Worm (Caenorhabditis elegans) whole organism, mixed stage, embryonic: ENCODE data around the gene cwp-5.

Source experiments
- elt-1 ChIP-seq: sonication (generic microtip); optimal IDR thresholded peaks from 2 replicates; lab custom pipeline; 2017; ENCODE audit warnings: missing genetic modification characterization, mild to moderate bottlenecking, missing compliant biosample characterization, antibody characterized with exemption, moderate library complexity, borderline replicate concordance; ENCODE audit not compliant: insufficient read depth
- lin-13 ChIP-seq: fragments of 150-350 bp; optimal IDR thresholded peaks from 2 replicates; lab custom pipeline; 2014; ENCODE audit warnings: missing biosample characterization, missing genetic modification characterization
- lsy-2 ChIP-seq: fragments of 150-350 bp; optimal IDR thresholded peaks from 2 replicates; lab custom pipeline; 2014; ENCODE audit warnings: missing biosample characterization, missing genetic modification characterization
- nhr-28 ChIP-seq: fragments of 150-350 bp; optimal IDR thresholded peaks from 2 replicates; lab custom pipeline; 2014; ENCODE audit warnings: missing biosample characterization, missing genetic modification characterization
- unc-39 ChIP-seq: fragments of 150-350 bp; optimal IDR thresholded peaks from 2 replicates; lab custom pipeline; 2014; ENCODE audit warnings: missing biosample characterization, missing genetic modification characterization
- ztf-11 ChIP-seq: fragments of 150-350 bp; optimal IDR thresholded peaks from 2 replicates; lab custom pipeline; 2014; ENCODE audit warnings: missing biosample characterization, missing genetic modification characterization

ce11 chrX:13154514-13154913 is 35.2 kb downstream of the cwp-5 start:
- TF ChIP-seq nhr-28 (no peak), lsy-2 (tag; lab: Kevin White, UChicago) (no peak), elt-1 (tag; lab: Kevin White, UChicago) (no peak), unc-39 (no peak), ztf-11 (tag; lab: Kevin White, UChicago) (no peak), lin-13 (no peak)
